Worm (Caenorhabditis elegans) whole organism, L4 larva: ENCODE measurements around the gene nhr-127.

Experiments
- R02D3.7 ChIP-seq: fragments of 150-350 bp; sonication (generic microtip); optimal IDR thresholded peaks from 3 replicates; lab custom pipeline; 2014; ENCODE audit warnings: missing biosample characterization, missing genetic modification characterization
- dmd-9 ChIP-seq: fragments of 200-800 bp; sonication (Bioruptor generic); IDR thresholded peaks from 2 replicates; pipeline ENCODE4 v1.3.6; 2022; ENCODE audit warnings: missing genetic modification reagents, missing genetic modification characterization, missing compliant biosample characterization
- fkh-10 ChIP-seq: fragments of 150-350 bp; optimal IDR thresholded peaks from 2 replicates; lab custom pipeline; 2014; ENCODE audit warnings: missing biosample characterization, missing genetic modification reagents, missing genetic modification characterization
- fos-1 ChIP-seq: fragments of 150-350 bp; optimal IDR thresholded peaks from 2 replicates; lab custom pipeline; 2014; ENCODE audit warnings: missing biosample characterization, missing genetic modification characterization
- unc-39 ChIP-seq: sonication (generic microtip); optimal IDR thresholded peaks from 2 replicates; lab custom pipeline; 2017; ENCODE audit warnings: missing biosample characterization, missing genetic modification characterization

ce11 chrV:16266514-16266913, 6.7 kb downstream of the nhr-127 start, which contains the start of gene T13F3.4:
- TF ChIP-seq fos-1 (no peak), fkh-10 (no peak), dmd-9 (no peak), unc-39 (no peak), R02D3.7 (no peak)
